Fruit fly (Drosophila melanogaster) whole organism, prepupa: ENCODE measurements around the gene CG1998.

ENCODE experiments used
- Blimp-1 ChIP-seq: fragments of 200-800 bp; sonication (Bioruptor generic); optimal IDR thresholded peaks from 3 replicates; lab custom pipeline; 2017; ENCODE audit warnings: missing biosample characterization, missing genetic modification characterization, mild to moderate bottlenecking, moderate library complexity, missing genetic modification reagents
- CG10631 ChIP-seq: fragments of 200-800 bp; sonication (Bioruptor generic); optimal IDR thresholded peaks from 2 replicates; lab custom pipeline; 2016; ENCODE audit warnings: missing biosample characterization, missing genetic modification characterization
- CG10669 ChIP-seq: fragments of 200-800 bp; sonication (Bioruptor generic); optimal IDR thresholded peaks from 3 replicates; lab custom pipeline; 2018; ENCODE audit warnings: missing biosample characterization, mild to moderate bottlenecking, missing genetic modification characterization, moderate library complexity
- CG11294 ChIP-seq: fragments of 200-800 bp; sonication (Bioruptor generic); IDR thresholded peaks from 2 replicates; pipeline ENCODE4 v1.3.6; 2022; ENCODE audit warnings: missing biosample characterization, missing genetic modification characterization
- CG11902 ChIP-seq: fragments of 200-800 bp; sonication (Bioruptor generic); optimal IDR thresholded peaks from 3 replicates; lab custom pipeline; 2016; ENCODE audit warnings: missing biosample characterization, missing genetic modification characterization
- CG15336 ChIP-seq: fragments of 200-800 bp; sonication (Bioruptor generic); IDR thresholded peaks from 2 replicates; pipeline ENCODE4 v1.3.6; 2022; ENCODE audit warnings: missing biosample characterization, missing genetic modification characterization
- CG1621 ChIP-seq: fragments of 200-800 bp; sonication (Bioruptor generic); optimal IDR thresholded peaks from 3 replicates; lab custom pipeline; 2018; ENCODE audit warnings: missing biosample characterization, mild to moderate bottlenecking, missing genetic modification characterization
- CG16779 ChIP-seq: fragments of 200-800 bp; sonication (Bioruptor generic); optimal IDR thresholded peaks from 3 replicates; lab custom pipeline; 2017; ENCODE audit warnings: missing biosample characterization, mild to moderate bottlenecking, missing genetic modification characterization
- CG3032 ChIP-seq: fragments of 200-800 bp; optimal IDR thresholded peaks from 2 replicates; lab custom pipeline; 2019; ENCODE audit warnings: missing biosample characterization, mild to moderate bottlenecking, missing genetic modification characterization, moderate library complexity
- CG31627 ChIP-seq: fragments of 200-800 bp; sonication (Bioruptor generic); optimal IDR thresholded peaks from 3 replicates; lab custom pipeline; 2016; ENCODE audit warnings: missing biosample characterization, missing genetic modification characterization
- CG32006 ChIP-seq: fragments of 200-800 bp; sonication (Bioruptor generic); optimal IDR thresholded peaks from 3 replicates; lab custom pipeline; 2017; ENCODE audit warnings: missing biosample characterization, mild to moderate bottlenecking, missing genetic modification characterization
- CG34406 ChIP-seq: fragments of 200-800 bp; sonication (Bioruptor generic); optimal IDR thresholded peaks from 3 replicates; lab custom pipeline; 2016; ENCODE audit warnings: missing biosample characterization, missing genetic modification characterization
- CG3919 ChIP-seq: fragments of 200-800 bp; sonication (Bioruptor generic); optimal IDR thresholded peaks from 3 replicates; lab custom pipeline; 2016; ENCODE audit warnings: missing biosample characterization, missing genetic modification characterization
- CG6163 ChIP-seq: fragments of 200-800 bp; sonication (Bioruptor generic); IDR thresholded peaks from 3 replicates; pipeline ENCODE4 v1.3.6; 2022; ENCODE audit warnings: missing biosample characterization, missing genetic modification characterization
- CG6276 ChIP-seq: fragments of 200-800 bp; sonication (Bioruptor generic); optimal IDR thresholded peaks from 2 replicates; lab custom pipeline; 2017; ENCODE audit warnings: missing biosample characterization, mild to moderate bottlenecking, missing genetic modification characterization
- CG6792 ChIP-seq: fragments of 200-800 bp; sonication (Bioruptor generic); optimal IDR thresholded peaks from 3 replicates; lab custom pipeline; 2016; ENCODE audit warnings: missing biosample characterization, missing genetic modification characterization
- CG7368 ChIP-seq: fragments of 200-800 bp; sonication (Bioruptor generic); optimal IDR thresholded peaks from 3 replicates; lab custom pipeline; 2016; ENCODE audit warnings: missing biosample characterization, missing genetic modification characterization
- CG8319 ChIP-seq: fragments of 200-800 bp; sonication (Bioruptor generic); optimal IDR thresholded peaks from 3 replicates; lab custom pipeline; 2016; ENCODE audit warnings: missing biosample characterization, missing genetic modification characterization
- CG8632 ChIP-seq: fragments of 200-800 bp; sonication (Bioruptor generic); optimal IDR thresholded peaks from 3 replicates; lab custom pipeline; 2016; ENCODE audit warnings: missing biosample characterization, missing genetic modification characterization
- CG9139 ChIP-seq: fragments of 200-800 bp; sonication (Bioruptor generic); optimal IDR thresholded peaks from 3 replicates; lab custom pipeline; 2017; ENCODE audit warnings: missing biosample characterization, mild to moderate bottlenecking, missing genetic modification characterization
- Eip75B ChIP-seq: fragments of 200-800 bp; sonication (Bioruptor generic); optimal IDR thresholded peaks from 3 replicates; lab custom pipeline; 2016; ENCODE audit warnings: missing biosample characterization, missing genetic modification characterization
- Eip78C ChIP-seq: fragments of 200-800 bp; sonication (Bioruptor generic); peaks from one replicate; lab custom pipeline; 2016; ENCODE audit warnings: missing biosample characterization, missing genetic modification characterization
- Eip93F ChIP-seq: fragments of 200-800 bp; sonication (Bioruptor generic); optimal IDR thresholded peaks from 2 replicates; lab custom pipeline; 2016; ENCODE audit warnings: missing biosample characterization, mild to moderate bottlenecking, missing genetic modification characterization
- Ets21C ChIP-seq: fragments of 200-800 bp; sonication (Bioruptor generic); optimal IDR thresholded peaks from 3 replicates; lab custom pipeline; 2016; ENCODE audit warnings: missing biosample characterization, missing genetic modification characterization
- Ets96B ChIP-seq: fragments of 200-800 bp; optimal IDR thresholded peaks from 2 replicates; lab custom pipeline; 2019; ENCODE audit warnings: missing biosample characterization, mild to moderate bottlenecking, missing genetic modification characterization, moderate library complexity
- Gug ChIP-seq: fragments of 200-800 bp; sonication (Bioruptor generic); IDR thresholded peaks from 2 replicates; pipeline ENCODE4 v1.3.6; 2022; ENCODE audit warnings: missing biosample characterization, missing genetic modification characterization
- Hr38 ChIP-seq: sonication (Bioruptor generic); optimal IDR thresholded peaks from 2 replicates; lab custom pipeline; 2016; ENCODE audit warnings: missing biosample characterization, missing genetic modification characterization
- Hr4 ChIP-seq: fragments of 200-800 bp; sonication (Bioruptor generic); optimal IDR thresholded peaks from 3 replicates; lab custom pipeline; 2016; ENCODE audit warnings: missing biosample characterization, missing genetic modification characterization
- Met ChIP-seq: fragments of 200-800 bp; sonication (Bioruptor generic); optimal IDR thresholded peaks from 3 replicates; lab custom pipeline; 2016; ENCODE audit warnings: missing biosample characterization, missing genetic modification characterization
- Smox ChIP-seq: fragments of 200-800 bp; sonication (Bioruptor generic); optimal IDR thresholded peaks from 3 replicates; lab custom pipeline; 2016; ENCODE audit warnings: missing biosample characterization, missing genetic modification characterization
- Sox102F ChIP-seq: fragments of 200-800 bp; sonication (Bioruptor generic); optimal IDR thresholded peaks from 2 replicates; lab custom pipeline; 2016; ENCODE audit warnings: missing biosample characterization, mild to moderate bottlenecking, missing genetic modification characterization
- Sox14 ChIP-seq: fragments of 200-800 bp; sonication (Bioruptor generic); optimal IDR thresholded peaks from 3 replicates; lab custom pipeline; 2016; ENCODE audit warnings: missing biosample characterization, missing genetic modification characterization
- achi ChIP-seq: fragments of 200-800 bp; sonication (Bioruptor generic); optimal IDR thresholded peaks from 3 replicates; lab custom pipeline; 2016; ENCODE audit warnings: missing biosample characterization, missing genetic modification characterization
- acj6 ChIP-seq: fragments of 200-800 bp; sonication (Bioruptor generic); optimal IDR thresholded peaks from 3 replicates; lab custom pipeline; 2016; ENCODE audit warnings: missing biosample characterization, missing genetic modification characterization
- cyc ChIP-seq: fragments of 200-800 bp; sonication (Bioruptor generic); optimal IDR thresholded peaks from 3 replicates; lab custom pipeline; 2016; ENCODE audit warnings: missing biosample characterization, missing genetic modification characterization
- dac ChIP-seq: fragments of 200-800 bp; sonication (Bioruptor generic); optimal IDR thresholded peaks from 2 replicates; lab custom pipeline; 2017; ENCODE audit warnings: missing biosample characterization, mild to moderate bottlenecking, missing genetic modification characterization
- dsx ChIP-seq: fragments of 200-800 bp; optimal IDR thresholded peaks from 3 replicates; lab custom pipeline; 2019; ENCODE audit warnings: missing biosample characterization, mild to moderate bottlenecking, missing genetic modification characterization, moderate library complexity; ENCODE audit not compliant: poor library complexity, severe bottlenecking
- esn ChIP-seq: fragments of 200-800 bp; sonication (Bioruptor generic); optimal IDR thresholded peaks from 2 replicates; lab custom pipeline; 2016; ENCODE audit warnings: missing biosample characterization, mild to moderate bottlenecking, missing genetic modification characterization, moderate library complexity
- fkh ChIP-seq: fragments of 200-800 bp; sonication (Bioruptor generic); optimal IDR thresholded peaks from 3 replicates; lab custom pipeline; 2017; ENCODE audit warnings: missing biosample characterization, mild to moderate bottlenecking, missing genetic modification characterization, moderate library complexity
- lz ChIP-seq: fragments of 200-800 bp; sonication (Bioruptor generic); optimal IDR thresholded peaks from 3 replicates; lab custom pipeline; 2016; ENCODE audit warnings: missing biosample characterization, missing genetic modification characterization
- net ChIP-seq: fragments of 200-800 bp; sonication (Bioruptor generic); optimal IDR thresholded peaks from 3 replicates; lab custom pipeline; 2016; ENCODE audit warnings: missing biosample characterization, missing genetic modification characterization
- salr ChIP-seq, 2 experiments: fragments of 200-800 bp; sonication (Bioruptor generic); optimal IDR thresholded peaks; 3 replicates each; lab custom pipeline; 2016 to 2018; ENCODE audit warnings: missing biosample characterization in 2 of 2, missing genetic modification characterization in 2 of 2, mild to moderate bottlenecking in 1 of 2
- spab ChIP-seq: fragments of 200-800 bp; sonication (Bioruptor generic); optimal IDR thresholded peaks from 2 replicates; lab custom pipeline; 2017; ENCODE audit warnings: missing biosample characterization, mild to moderate bottlenecking, missing genetic modification characterization, missing genetic modification reagents
- ss ChIP-seq, 2 experiments: fragments of 200-800 bp; sonication (Bioruptor generic); optimal IDR thresholded peaks; 2 replicates in 1 of 2; 3 replicates in 1 of 2; lab custom pipeline; 2017 to 2018; ENCODE audit warnings: mild to moderate bottlenecking in 2 of 2, missing biosample characterization in 2 of 2, missing genetic modification characterization in 2 of 2, moderate library complexity in 1 of 2
- topi ChIP-seq: fragments of 200-800 bp; sonication (Bioruptor generic); optimal IDR thresholded peaks from 3 replicates; lab custom pipeline; 2016; ENCODE audit warnings: missing biosample characterization, missing genetic modification characterization
- vri ChIP-seq: fragments of 200-800 bp; sonication (Bioruptor generic); optimal IDR thresholded peaks from 3 replicates; lab custom pipeline; 2016; ENCODE audit warnings: missing biosample characterization, mild to moderate bottlenecking, missing genetic modification characterization

Gene CG1998

DNA sequence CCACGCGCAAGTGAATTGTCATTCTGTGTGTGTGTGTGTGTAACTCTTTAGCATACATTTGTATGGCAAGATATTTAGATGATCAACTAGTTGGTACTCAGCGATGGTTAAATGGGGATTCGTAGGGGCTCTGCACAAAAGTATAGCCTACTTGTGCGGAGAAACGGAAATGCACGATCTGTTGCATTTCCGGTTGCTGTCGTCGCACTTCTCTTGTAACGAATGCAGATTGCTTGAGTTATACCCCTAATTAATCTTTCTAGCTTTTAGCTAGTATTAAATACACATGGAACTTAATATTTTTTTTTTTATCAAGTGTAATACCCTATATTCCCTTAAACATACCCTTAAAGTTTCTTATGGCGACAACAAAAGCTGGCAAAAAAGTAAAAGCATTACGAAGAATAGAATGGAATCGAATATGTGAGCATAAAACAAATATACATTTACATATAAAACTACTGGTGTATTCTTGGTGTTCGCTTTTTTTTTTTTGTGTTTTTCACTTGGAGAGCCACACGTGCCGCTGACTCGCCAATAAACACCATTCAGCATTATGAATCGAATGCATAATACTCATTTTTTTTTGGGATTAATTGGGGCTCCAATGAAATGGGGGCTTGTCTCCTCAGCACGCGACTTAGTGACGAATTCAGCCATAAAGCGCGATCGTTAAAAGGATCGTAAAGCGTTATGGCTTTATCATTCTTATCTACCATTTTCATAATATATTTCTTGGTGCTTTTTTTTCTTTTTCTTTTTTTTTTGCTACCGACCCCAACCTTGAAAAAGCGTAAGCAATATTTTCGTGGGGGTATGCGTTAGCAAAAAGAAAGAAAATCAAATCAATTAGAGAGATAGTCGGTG is 21.5 kb downstream of the CG1998 start:
- TF ChIP-seq CG9139 (GFP tag; lab: Kevin White, UChicago) (no peak), Hr4 (peak; percentile 2), CG11902 (no peak), achi (GFP tag; lab: Kevin White, UChicago) (peak; percentile 7), fkh (no peak), CG32006 (peak; percentile 17), CG3919 (GFP tag; lab: Kevin White, UChicago) (peak; percentile 73), ss (GFP tag; optimal IDR thresholded peaks at IDR 0.05; lab: Kevin White, UChicago) (no peak), esn (GFP tag; lab: Kevin White, UChicago) (no peak), CG6163 (GFP tag; lab: Robert Waterston, UW) (0 out of 3 replicates have a peak, but pooled peaks have one; percentile 35), Gug (GFP tag; lab: Robert Waterston, UW) (no peak; the same call in 1 of the 2 replicates), CG8632 (peak; percentile 21), vri (GFP tag; lab: Kevin White, UChicago) (peak; percentile 19), CG1621 (tag; lab: Kevin White, UChicago) (no peak), CG10669 (GFP tag; lab: Kevin White, UChicago) (peak; percentile 11), Eip78C (GFP tag; lab: Kevin White, UChicago) (peak; percentile 69), net (GFP tag; lab: Kevin White, UChicago) (peak; percentile 15), cyc (GFP tag; lab: Kevin White, UChicago) (peak; percentile 6)

DNA sequence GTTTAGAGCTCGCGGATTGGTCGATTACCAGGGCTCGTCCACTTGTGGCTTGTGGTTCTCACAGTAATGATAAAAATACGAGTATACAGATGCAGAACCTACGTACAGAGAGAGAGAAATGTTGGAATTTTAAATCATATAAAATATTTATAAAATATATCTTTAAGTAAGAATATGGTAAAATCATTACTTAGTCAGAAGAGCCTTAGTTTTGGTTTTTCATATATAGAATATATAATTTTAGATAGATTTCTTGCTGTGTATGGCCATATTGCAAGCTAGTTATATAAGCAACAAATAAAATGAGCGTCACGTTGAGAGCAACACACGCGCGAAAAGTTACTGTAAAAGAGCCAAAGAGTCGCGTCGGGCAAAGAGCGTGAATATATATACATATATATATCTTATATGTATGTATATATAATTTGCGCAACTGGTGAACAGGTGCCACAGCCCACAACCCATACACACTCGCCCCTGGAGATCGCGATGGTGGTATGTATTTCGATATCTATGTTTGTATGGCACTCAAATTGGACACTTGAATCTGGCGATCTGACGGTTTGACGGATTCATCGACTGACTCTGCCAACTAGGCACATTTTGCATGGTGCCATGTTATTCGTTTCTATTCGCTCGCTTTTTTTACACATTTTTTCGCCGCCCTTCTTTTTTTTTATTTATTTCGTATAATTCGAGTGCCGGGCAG is 22.3 kb downstream of the CG1998 start:
- peak; percentile 20 for TF ChIP-seq CG8319 (GFP tag; lab: Kevin White, UChicago)
- TF ChIP-seq Met: peak; percentile 27
- peak; percentile 74 for TF ChIP-seq CG10631 (GFP tag; lab: Kevin White, UChicago)
- peak; percentile 75 for TF ChIP-seq CG6276 (GFP tag; lab: Kevin White, UChicago)
- TF ChIP-seq acj6 (GFP tag; lab: Kevin White, UChicago): peak; percentile 43
- TF ChIP-seq ss (GFP tag; optimal IDR thresholded peaks at IDR 0.05; lab: Kevin White, UChicago): peak; percentile 38 to 60
- TF ChIP-seq CG34406 (GFP tag; lab: Kevin White, UChicago): peak; percentile 59
- peak; percentile 80 for TF ChIP-seq CG11294 (GFP tag; lab: Robert Waterston, UW)
- TF ChIP-seq fkh: no peak
- no peak for TF ChIP-seq Sox14
- no peak for TF ChIP-seq dac (GFP tag; lab: Kevin White, UChicago)
- peak; percentile 74 for TF ChIP-seq CG3032 (tag; lab: Kevin White, UChicago)
- peak; percentile 58 for TF ChIP-seq CG9139 (GFP tag; lab: Kevin White, UChicago)
- TF ChIP-seq cyc (GFP tag; lab: Kevin White, UChicago): peak; percentile 20
- TF ChIP-seq salr (GFP tag; optimal IDR thresholded peaks at IDR 0.05; lab: Kevin White, UChicago): peak in 1 of 2 experiments; percentile 29
- TF ChIP-seq Hr38 (GFP tag; lab: Kevin White, UChicago): no peak
- TF ChIP-seq Eip93F: no peak
- TF ChIP-seq lz (GFP tag; lab: Kevin White, UChicago): peak; percentile 2
- TF ChIP-seq Blimp-1 (GFP tag; lab: Kevin White, UChicago): no peak
- peak; percentile 11 for TF ChIP-seq CG16779 (tag; lab: Kevin White, UChicago)
- TF ChIP-seq Ets96B (tag; lab: Kevin White, UChicago): peak; percentile 74
- TF ChIP-seq Ets21C (GFP tag; lab: Kevin White, UChicago): no peak
- no peak for TF ChIP-seq CG31627
- TF ChIP-seq topi (GFP tag; lab: Kevin White, UChicago): peak; percentile 28
- TF ChIP-seq Eip75B (GFP tag; lab: Kevin White, UChicago): no peak
- peak; percentile 89 for TF ChIP-seq CG15336 (GFP tag; lab: Robert Waterston, UW)
- peak; percentile 66 for TF ChIP-seq achi (GFP tag; lab: Kevin White, UChicago)
- TF ChIP-seq dsx (GFP tag; lab: Kevin White, UChicago): peak; percentile 72
- peak; percentile 15 for TF ChIP-seq CG6792
- peak; percentile 9 for TF ChIP-seq spab (GFP tag; lab: Kevin White, UChicago)
- TF ChIP-seq Smox (GFP tag; lab: Kevin White, UChicago): no peak
- peak; percentile 50 for TF ChIP-seq CG8632
- peak; percentile 25 for TF ChIP-seq CG7368 (GFP tag; lab: Kevin White, UChicago)
- no peak for TF ChIP-seq Sox102F (GFP tag; lab: Kevin White, UChicago)
- TF ChIP-seq CG10669 (GFP tag; lab: Kevin White, UChicago): peak; percentile 50
- peak; percentile 84 for TF ChIP-seq CG6163 (GFP tag; lab: Robert Waterston, UW)
- peak; percentile 45 for TF ChIP-seq Hr4
